Worm (Caenorhabditis elegans): Measurements from ENCODE around the gene F47F2.3.

F47F2.3 gene

DNA sequence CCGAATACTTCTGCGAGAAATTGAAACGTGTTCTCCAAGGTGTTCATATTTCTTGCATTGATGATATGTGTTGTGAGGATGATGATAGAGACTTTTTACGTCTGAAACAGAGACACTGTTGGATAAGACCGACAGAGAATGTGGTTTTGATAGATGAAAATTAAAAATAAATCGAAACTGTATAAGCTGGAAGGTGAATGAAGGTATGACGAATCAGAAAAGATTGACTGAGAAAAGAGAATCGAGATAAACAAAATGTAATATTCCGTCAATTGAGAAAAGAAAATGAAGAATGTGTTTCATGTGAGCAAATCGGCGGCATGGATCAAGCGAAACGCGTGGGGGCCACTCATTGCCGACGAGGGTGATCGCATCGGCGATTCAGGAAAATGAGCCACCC is 37.8 kb downstream of the F47F2.3 start, which contains the start of gene ceh-18:
Gene ceh-18 (minus strand): TSS at position 101 of the 400 bp plus-strand sequence.
- TF ChIP-seq pqm-1 (tag; optimal IDR thresholded peaks at IDR 0.05) (no peak), nfya-1 (tag; optimal IDR thresholded peaks at IDR 0.05) (no peak), fkh-10 (GFP tag; optimal IDR thresholded peaks at IDR 0.05) (no peak), unc-3 (GFP tag; conservative IDR thresholded peaks at IDR 0.05) (no peak), unc-3 (tag; optimal IDR thresholded peaks at IDR 0.05) (no peak), unc-42 (tag; optimal IDR thresholded peaks at IDR 0.05) (no peak), fkh-6 (tag; optimal IDR thresholded peaks at IDR 0.05) (no peak), zip-5 (tag; optimal IDR thresholded peaks at IDR 0.05) (no peak), ttx-3 (tag; optimal IDR thresholded peaks at IDR 0.05) (no peak), hlh-8 (tag; optimal IDR thresholded peaks at IDR 0.05) (no peak), rnt-1 (tag; optimal IDR thresholded peaks at IDR 0.05) (no peak), T23F11.4 (GFP tag; optimal IDR thresholded peaks at IDR 0.05) (no peak), C38D4.7 (GFP tag; optimal IDR thresholded peaks at IDR 0.05) (no peak), odd-2 (tag; optimal IDR thresholded peaks at IDR 0.05) (no peak), sdc-2 (tag; optimal IDR thresholded peaks at IDR 0.05) (no peak), dmd-4 (tag; optimal IDR thresholded peaks at IDR 0.05; ENCODE audit: borderline replicate concordance) (no peak), pat-9 (tag; optimal IDR thresholded peaks at IDR 0.05) (no peak), ama-1 (optimal IDR thresholded peaks at IDR 0.05) (no peak), lin-11 (tag; optimal IDR thresholded peaks at IDR 0.05) (no peak)

DNA sequence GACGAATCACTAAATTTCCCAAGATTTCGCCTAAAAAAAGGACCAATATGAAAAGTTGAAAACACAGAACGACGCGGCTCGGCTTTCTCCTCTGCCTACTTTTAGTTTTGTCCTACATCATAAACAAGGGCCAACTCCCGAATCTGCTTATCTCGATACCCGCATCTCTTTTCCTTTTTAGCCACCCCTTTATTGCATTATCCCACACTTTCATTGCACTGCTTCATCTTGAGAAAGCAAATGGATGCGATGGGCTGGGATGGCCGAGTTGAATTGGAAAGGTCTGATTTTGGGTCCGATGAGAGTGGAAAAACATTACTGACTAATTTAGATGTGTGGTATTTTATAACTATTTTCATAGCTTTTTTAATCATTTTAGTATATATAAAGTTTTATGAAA is 39.8 kb downstream of the F47F2.3 start:
- no peak for TF ChIP-seq ceh-30 (tag; optimal IDR thresholded peaks at IDR 0.05)
- TF ChIP-seq K02D7.2 (tag; optimal IDR thresholded peaks at IDR 0.05), result no peak
- TF ChIP-seq pqm-1 (tag; optimal IDR thresholded peaks at IDR 0.05), result no peak
- peak; percentile 57 for TF ChIP-seq unc-42 (tag; optimal IDR thresholded peaks at IDR 0.05)
- TF ChIP-seq lin-11 (tag; optimal IDR thresholded peaks at IDR 0.05), result no peak
- TF ChIP-seq odd-2 (tag; optimal IDR thresholded peaks at IDR 0.05), result no peak

DNA sequence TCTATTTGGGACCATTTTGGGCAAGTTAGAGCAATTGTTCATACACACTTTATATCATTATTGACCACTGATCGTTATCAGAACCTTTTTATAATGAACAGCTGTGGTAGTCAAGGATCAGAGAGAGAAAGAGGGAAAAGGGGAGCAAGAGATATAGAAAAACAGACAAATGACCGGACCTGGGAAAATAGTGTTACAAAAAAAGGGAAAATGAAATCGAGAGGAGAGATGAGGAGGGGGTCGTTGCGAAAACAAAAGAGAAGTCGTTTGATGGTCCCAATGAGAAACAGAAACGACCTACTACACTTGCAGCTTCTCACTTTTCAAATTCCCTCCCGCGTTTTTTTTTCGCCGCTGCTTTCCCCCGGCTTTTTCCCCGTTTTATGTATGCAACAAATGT is 41.6 kb downstream of the F47F2.3 start:
- TF ChIP-seq pag-3 (tag; optimal IDR thresholded peaks at IDR 0.05; ENCODE audit: borderline replicate concordance) (no peak), elt-2 (tag; optimal IDR thresholded peaks at IDR 0.05) (no peak), rnt-1 (tag; optimal IDR thresholded peaks at IDR 0.05) (peak; percentile 85)
